Worm (Caenorhabditis elegans) whole organism, dauer: ENCODE measurements around the gene zig-3.

Experiments
- unc-62 ChIP-seq: sonication (generic microtip); optimal IDR thresholded peaks from 2 replicates; lab custom pipeline; 2017; ENCODE audit warnings: missing biosample characterization, missing genetic modification reagents, missing genetic modification characterization

Gene zig-3

DNA sequence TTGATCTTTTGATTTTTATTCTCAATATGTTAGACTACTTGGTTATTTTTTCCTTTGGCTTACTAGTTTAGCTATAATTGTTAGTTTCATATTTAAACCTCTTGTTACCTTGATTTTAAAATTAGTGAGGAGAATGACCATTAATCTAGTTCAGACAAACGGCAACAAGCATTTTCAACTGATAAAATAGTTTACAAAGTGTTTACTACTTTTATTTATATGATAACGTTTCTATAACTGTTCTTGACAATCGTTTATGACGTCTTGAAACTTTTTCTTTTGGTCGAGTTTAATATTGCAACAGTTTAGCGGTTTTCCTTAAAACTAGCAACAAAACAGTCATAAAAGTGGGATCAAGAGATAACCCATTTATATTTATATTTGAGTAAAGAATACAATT, 45.2 kb downstream of the zig-3 start:
- TF ChIP-seq unc-62 (GFP tag; lab: Kevin White, UChicago): no peak

DNA sequence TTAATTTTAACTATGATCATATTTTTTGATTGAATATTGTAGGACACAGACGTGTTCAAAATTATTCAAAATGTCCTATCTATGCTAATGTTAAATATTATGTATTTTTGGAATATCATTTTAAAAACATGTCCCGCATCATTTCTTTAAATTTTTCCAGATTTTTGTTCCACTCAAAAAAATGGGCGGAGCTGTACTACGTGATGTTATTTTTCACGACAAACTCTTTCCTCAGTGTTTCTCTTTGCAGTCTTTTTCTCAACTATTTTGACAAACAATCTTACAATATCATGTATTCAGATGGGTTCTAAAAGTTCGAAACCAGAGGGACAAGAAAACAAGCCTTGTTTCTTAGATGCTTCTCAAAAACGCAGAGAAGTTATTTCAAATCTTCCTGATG, 45.9 kb downstream of the zig-3 start, which contains the start of gene F45E1.5:
TSS of gene F45E1.5 (plus strand) at position 301 of the 400 bp plus-strand sequence.
- TF ChIP-seq unc-62 (GFP tag; lab: Kevin White, UChicago): no peak

DNA sequence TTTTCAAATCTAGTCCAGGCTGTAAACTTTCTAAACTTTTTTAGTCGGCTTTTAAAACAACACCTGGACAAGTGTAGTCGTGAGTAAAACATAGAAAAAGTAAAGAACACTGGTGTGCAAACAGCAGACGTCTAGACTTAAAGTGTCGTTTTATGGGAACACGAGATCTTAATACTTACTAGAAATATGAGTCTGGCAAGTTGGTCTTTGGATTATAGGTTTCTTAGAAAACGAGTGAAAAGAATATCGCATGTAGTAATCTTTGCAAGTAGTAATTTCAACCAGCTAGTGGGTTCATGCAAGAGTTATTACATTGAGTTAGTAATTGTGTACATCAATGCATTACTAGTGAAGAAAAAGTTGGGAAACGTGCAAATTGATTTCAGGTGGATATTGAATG, 46.9 kb downstream of the zig-3 start:
- no peak for TF ChIP-seq unc-62 (GFP tag; lab: Kevin White, UChicago)
